Worm (Caenorhabditis elegans) whole organism, mixed stage, embryonic: ENCODE results near the gene hdl-1.
A peak's percentile ranks its signal among the peaks of the same experiment; 100 is the strongest.

Experiments
- bed-3 ChIP-seq: fragments of 200-800 bp; sonication (Bioruptor generic); optimal IDR thresholded peaks from 3 replicates; lab custom pipeline; 2018; ENCODE audit warnings: mild to moderate bottlenecking, missing genetic modification characterization, moderate library complexity, missing compliant biosample characterization
- blmp-1 ChIP-seq: fragments of 150-350 bp; optimal IDR thresholded peaks from 2 replicates; lab custom pipeline; 2014; ENCODE audit warnings: missing biosample characterization, missing genetic modification characterization
- ceh-39 ChIP-seq: fragments of 150-350 bp; optimal IDR thresholded peaks from 2 replicates; lab custom pipeline; 2014; ENCODE audit warnings: missing biosample characterization, missing genetic modification characterization
- cnd-1 ChIP-seq: fragments of 200-800 bp; sonication (Bioruptor generic); optimal IDR thresholded peaks from 2 replicates; lab custom pipeline; 2018; ENCODE audit warnings: mild to moderate bottlenecking, missing genetic modification characterization, missing compliant biosample characterization
- drap-1 ChIP-seq: fragments of 200-800 bp; sonication (Bioruptor generic); optimal IDR thresholded peaks from 3 replicates; lab custom pipeline; 2018; ENCODE audit warnings: mild to moderate bottlenecking, missing genetic modification characterization, missing compliant biosample characterization
- elt-1 ChIP-seq: sonication (generic microtip); optimal IDR thresholded peaks from 2 replicates; lab custom pipeline; 2017; ENCODE audit warnings: missing genetic modification characterization, mild to moderate bottlenecking, missing compliant biosample characterization, antibody characterized with exemption, moderate library complexity, borderline replicate concordance; ENCODE audit not compliant: insufficient read depth
- elt-3 ChIP-seq: fragments of 150-350 bp; optimal IDR thresholded peaks from 2 replicates; lab custom pipeline; 2014; ENCODE audit warnings: missing biosample characterization, missing genetic modification characterization
- ham-2 ChIP-seq: fragments of 200-800 bp; sonication (Bioruptor generic); optimal IDR thresholded peaks from 2 replicates; lab custom pipeline; 2018; ENCODE audit warnings: mild to moderate bottlenecking, missing genetic modification characterization, missing compliant biosample characterization
- lin-13 ChIP-seq: fragments of 150-350 bp; optimal IDR thresholded peaks from 2 replicates; lab custom pipeline; 2014; ENCODE audit warnings: missing biosample characterization, missing genetic modification characterization
- lsy-2 ChIP-seq: fragments of 150-350 bp; optimal IDR thresholded peaks from 2 replicates; lab custom pipeline; 2014; ENCODE audit warnings: missing biosample characterization, missing genetic modification characterization
- mab-5 ChIP-seq: fragments of 150-350 bp; optimal IDR thresholded peaks from 2 replicates; lab custom pipeline; 2014; ENCODE audit warnings: missing biosample characterization, missing genetic modification characterization
- mls-2 ChIP-seq: sonication (generic microtip); optimal IDR thresholded peaks from 2 replicates; lab custom pipeline; 2016; ENCODE audit warnings: mild to moderate bottlenecking, missing genetic modification characterization, moderate library complexity, missing compliant biosample characterization
- nhr-12 ChIP-seq: fragments of 150-350 bp; optimal IDR thresholded peaks from 2 replicates; lab custom pipeline; 2014; ENCODE audit warnings: missing biosample characterization, missing genetic modification characterization
- nhr-237 ChIP-seq: fragments of 150-350 bp; optimal IDR thresholded peaks from 2 replicates; lab custom pipeline; 2014; ENCODE audit warnings: missing biosample characterization, missing genetic modification characterization
- nhr-28 ChIP-seq: fragments of 150-350 bp; optimal IDR thresholded peaks from 2 replicates; lab custom pipeline; 2014; ENCODE audit warnings: missing biosample characterization, missing genetic modification characterization
- nhr-76 ChIP-seq: sonication (generic microtip); optimal IDR thresholded peaks from 2 replicates; lab custom pipeline; 2017; ENCODE audit warnings: missing biosample characterization, missing genetic modification characterization
- pha-4 ChIP-seq: fragments of 150-350 bp; optimal IDR thresholded peaks from 2 replicates; lab custom pipeline; 2018; ENCODE audit warnings: missing biosample characterization, missing genetic modification reagents, missing genetic modification characterization
- sem-2 ChIP-seq: fragments of 200-800 bp; sonication (Bioruptor generic); optimal IDR thresholded peaks from 2 replicates; lab custom pipeline; 2018; ENCODE audit warnings: mild to moderate bottlenecking, missing genetic modification characterization, missing compliant biosample characterization
- snpc-4 ChIP-seq: fragments of 150-350 bp; optimal IDR thresholded peaks from 2 replicates; lab custom pipeline; 2014; ENCODE audit warnings: missing biosample characterization, missing genetic modification characterization
- sptf-1 ChIP-seq: sonication (generic microtip); optimal IDR thresholded peaks from 2 replicates; lab custom pipeline; 2017; ENCODE audit warnings: mild to moderate bottlenecking, missing genetic modification characterization, moderate library complexity, missing compliant biosample characterization
- tbx-8 ChIP-seq: fragments of 200-800 bp; sonication (Bioruptor generic); optimal IDR thresholded peaks from 2 replicates; lab custom pipeline; 2018; ENCODE audit warnings: mild to moderate bottlenecking, missing genetic modification characterization, moderate library complexity, missing compliant biosample characterization
- unc-120 ChIP-seq: sonication (generic microtip); optimal IDR thresholded peaks from 2 replicates; lab custom pipeline; 2017; ENCODE audit warnings: missing genetic modification characterization, missing compliant biosample characterization; ENCODE audit not compliant: poor library complexity, severe bottlenecking
- unc-62 ChIP-seq: fragments of 150-350 bp; optimal IDR thresholded peaks from 2 replicates; lab custom pipeline; 2014; ENCODE audit warnings: missing biosample characterization, missing genetic modification reagents, missing genetic modification characterization
- ztf-11 ChIP-seq: fragments of 150-350 bp; optimal IDR thresholded peaks from 2 replicates; lab custom pipeline; 2014; ENCODE audit warnings: missing biosample characterization, missing genetic modification characterization

hdl-1 gene

DNA sequence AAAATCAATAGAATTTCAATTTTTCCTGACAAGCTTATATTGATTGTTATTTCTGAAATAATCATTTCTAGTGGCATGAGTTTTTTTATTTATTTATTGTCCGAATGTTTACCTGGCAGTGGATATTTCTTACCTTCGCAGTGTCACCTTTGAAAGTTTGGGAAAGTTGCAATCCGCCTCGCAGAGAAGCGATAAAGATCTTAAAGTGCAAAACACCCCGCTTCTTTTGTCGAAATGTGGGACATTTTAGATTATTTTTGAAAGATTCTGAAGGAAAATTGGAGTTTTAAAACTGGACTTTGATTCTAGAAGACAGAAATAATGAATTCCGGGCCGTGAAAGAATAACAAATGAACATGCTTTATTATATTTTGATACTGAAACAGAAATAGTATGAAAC, 40.9 kb downstream of the hdl-1 start:
- TF ChIP-seq unc-62 (GFP tag; lab: Kevin White, UChicago) (no peak), mab-5 (no peak), unc-120 (tag; lab: Kevin White, UChicago) (no peak), blmp-1 (tag; lab: Kevin White, UChicago) (no peak)

DNA sequence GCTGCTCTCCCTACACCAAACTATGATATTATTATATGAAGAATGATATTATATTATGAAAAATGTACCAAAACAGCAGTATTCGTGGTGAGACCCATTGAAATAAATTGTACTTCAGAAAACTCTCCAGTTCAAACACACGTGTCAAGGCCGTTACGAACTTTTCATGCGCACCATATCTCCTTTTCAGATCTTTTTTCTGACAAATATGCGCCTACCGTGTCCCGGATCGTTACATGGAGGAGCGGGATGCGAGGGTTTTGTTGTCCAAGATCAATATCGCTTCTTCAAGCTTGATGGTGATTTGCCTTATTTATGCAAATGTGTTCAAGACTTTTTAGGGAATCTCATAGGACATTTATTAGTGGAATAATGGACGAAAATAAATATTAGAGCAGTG, 45.9 kb downstream of the hdl-1 start:
- no peak for TF ChIP-seq snpc-4
- TF ChIP-seq bed-3 (GFP tag; lab: Kevin White, UChicago): no peak
- peak; percentile 5 for TF ChIP-seq elt-1 (tag; lab: Kevin White, UChicago)

DNA sequence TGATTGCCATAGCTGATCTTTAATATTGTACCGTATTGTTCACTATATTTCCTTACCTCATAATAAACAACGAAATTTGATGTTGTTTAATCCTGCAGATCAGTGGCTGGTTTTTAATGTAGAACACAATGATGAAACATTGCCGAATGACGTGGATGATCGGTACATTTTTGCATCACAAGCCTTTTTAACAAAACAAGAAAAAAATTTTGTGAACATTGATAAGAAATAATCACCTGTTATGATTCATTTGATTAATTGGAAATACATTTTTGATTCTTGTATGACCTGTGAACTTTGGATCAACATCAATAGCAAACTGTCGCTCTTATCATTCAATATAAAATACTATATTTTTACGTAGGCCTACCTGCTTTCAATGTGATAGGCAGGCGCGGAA, 46.8 kb downstream of the hdl-1 start:
- no peak for TF ChIP-seq ztf-11
- no peak for TF ChIP-seq nhr-28
- TF ChIP-seq elt-1 (tag; lab: Kevin White, UChicago): no peak
- TF ChIP-seq tbx-8 (GFP tag; lab: Kevin White, UChicago): no peak
- no peak for TF ChIP-seq sem-2 (GFP tag; lab: Kevin White, UChicago)
- TF ChIP-seq cnd-1: no peak
- TF ChIP-seq nhr-237 (tag; lab: Kevin White, UChicago): no peak
- TF ChIP-seq drap-1 (GFP tag; lab: Kevin White, UChicago): no peak
- TF ChIP-seq ceh-39 (tag; lab: Kevin White, UChicago): no peak
- no peak for TF ChIP-seq elt-3 (tag; lab: Kevin White, UChicago)
- no peak for TF ChIP-seq lin-13 (tag; lab: Kevin White, UChicago)
- TF ChIP-seq blmp-1 (tag; lab: Kevin White, UChicago): no peak

DNA sequence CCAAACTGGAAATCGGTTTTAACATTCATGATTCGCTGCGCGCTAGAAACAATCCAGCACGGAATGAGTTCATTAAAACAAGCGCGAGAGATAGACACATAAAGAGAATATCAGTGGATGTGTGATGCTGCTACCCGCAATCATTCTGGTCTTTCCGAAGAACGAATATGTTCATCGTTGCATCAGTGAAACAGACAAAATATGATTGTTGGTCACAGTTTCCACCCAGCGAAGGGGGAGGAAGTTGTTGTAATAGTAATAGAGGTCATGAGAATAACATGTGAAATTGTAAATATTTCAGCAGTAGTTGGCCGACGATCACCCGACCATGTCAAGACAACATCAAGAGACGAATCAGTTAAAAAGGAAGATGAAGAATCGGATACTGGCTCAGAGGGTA, 48.4 kb downstream of the hdl-1 start:
- TF ChIP-seq elt-1 (tag; lab: Kevin White, UChicago) (no peak), mls-2 (tag; lab: Kevin White, UChicago) (no peak), unc-120 (tag; lab: Kevin White, UChicago) (no peak), ham-2 (no peak), nhr-76 (no peak), lin-13 (tag; lab: Kevin White, UChicago) (no peak), ceh-39 (tag; lab: Kevin White, UChicago) (no peak), pha-4 (no peak), snpc-4 (no peak), tbx-8 (GFP tag; lab: Kevin White, UChicago) (no peak), blmp-1 (tag; lab: Kevin White, UChicago) (no peak), unc-62 (GFP tag; lab: Kevin White, UChicago) (no peak), lsy-2 (tag; lab: Kevin White, UChicago) (no peak)

DNA sequence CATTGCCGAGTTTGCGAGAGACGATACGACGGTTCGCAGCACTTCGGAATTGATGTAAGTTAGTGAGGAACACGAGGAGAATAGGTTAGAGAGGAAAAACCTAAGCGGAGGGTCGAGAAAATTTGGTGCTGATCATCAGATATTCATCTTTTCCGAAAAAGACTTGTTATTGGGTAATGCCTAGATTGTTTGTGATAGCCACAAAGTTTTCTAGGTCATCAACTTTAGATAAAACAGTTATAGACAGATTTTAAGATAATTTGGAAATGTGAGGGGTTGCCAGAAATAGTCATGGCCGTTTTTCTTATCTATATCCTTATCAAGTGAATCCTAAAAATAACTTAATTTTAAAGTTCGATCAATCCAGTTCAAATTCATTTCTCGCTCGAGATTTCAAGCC, 49.2 kb downstream of the hdl-1 start:
- peak; percentile 66 for TF ChIP-seq elt-1 (tag; lab: Kevin White, UChicago)
- TF ChIP-seq pha-4: no peak

DNA sequence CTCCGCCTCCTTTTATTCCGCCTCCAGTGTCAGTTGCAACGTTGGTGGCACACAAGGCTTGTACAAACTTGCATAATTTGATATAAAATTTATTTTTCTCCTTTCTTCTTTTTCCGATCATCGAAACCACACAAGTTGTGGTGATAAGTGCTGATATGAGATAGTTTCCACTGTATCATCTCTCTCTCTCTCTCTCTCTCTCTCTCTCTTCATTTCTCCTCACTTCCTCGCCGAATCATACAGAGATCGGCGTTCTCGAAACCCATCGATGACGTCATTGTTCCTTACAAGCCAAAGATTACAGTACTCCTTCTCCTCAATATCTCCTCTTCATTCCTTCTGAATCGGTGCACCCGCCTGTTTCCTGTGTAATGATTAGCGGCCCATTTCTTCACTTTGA, 50.3 kb downstream of the hdl-1 start, which contains the start of gene nhr-43:
nhr-43 (plus strand) TSS at position 233 of the 400 bp plus-strand sequence.
- TF ChIP-seq ham-2 (peak; percentile 12), sptf-1 (tag; lab: Kevin White, UChicago) (no peak)
- TF ChIP-seq, all 35 proteins: peak for 1

DNA sequence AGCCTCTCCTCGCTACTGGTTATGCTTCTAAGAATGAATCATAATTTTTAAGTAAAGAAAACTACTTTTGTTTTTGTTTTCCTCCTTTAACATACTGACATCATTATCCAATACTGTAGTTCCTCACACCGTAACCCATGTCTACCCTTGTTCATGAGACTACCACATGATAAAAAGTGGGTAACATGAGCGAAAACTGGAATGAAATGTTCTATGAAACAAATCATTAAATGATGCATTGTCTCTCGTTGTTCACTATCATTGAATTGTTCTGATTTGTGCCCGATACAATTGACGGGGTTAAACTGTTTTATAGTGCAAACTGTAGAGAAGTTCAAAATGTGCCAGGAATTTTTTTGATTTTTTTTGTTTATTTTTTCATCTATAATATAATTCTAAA, 51.9 kb downstream of the hdl-1 start:
- TF ChIP-seq nhr-12 (tag; lab: Kevin White, UChicago): no peak
